Fruit fly (Drosophila melanogaster) whole organism, pupa: ENCODE measurements around the gene KP78b.
A peak's percentile ranks its signal among the peaks of the same experiment; 100 is the strongest.

ENCODE experiments used
- CG10348 ChIP-seq: fragments of 200-800 bp; sonication (Bioruptor generic); IDR thresholded peaks from 2 replicates; pipeline ENCODE4 v1.3.6; 2022; ENCODE audit warnings: missing biosample characterization, missing genetic modification characterization
- CG12605 ChIP-seq: fragments of 200-800 bp; sonication (Bioruptor generic); IDR thresholded peaks from 2 replicates; pipeline ENCODE4 v1.3.6; 2022; ENCODE audit warnings: missing biosample characterization, missing genetic modification characterization
- CG13204 ChIP-seq: fragments of 200-800 bp; sonication (Bioruptor generic); optimal IDR thresholded peaks from 2 replicates; lab custom pipeline; 2018; ENCODE audit warnings: missing biosample characterization, mild to moderate bottlenecking, missing genetic modification characterization, moderate library complexity
- CG14655 ChIP-seq: fragments of 200-800 bp; sonication (Bioruptor generic); optimal IDR thresholded peaks from 3 replicates; lab custom pipeline; 2017; ENCODE audit warnings: mild to moderate bottlenecking, missing biosample characterization, missing genetic modification reagents, missing genetic modification characterization
- CG15710 ChIP-seq: fragments of 200-800 bp; sonication (Bioruptor generic); optimal IDR thresholded peaks from 2 replicates; lab custom pipeline; 2018; ENCODE audit warnings: missing biosample characterization, mild to moderate bottlenecking, missing genetic modification characterization, moderate library complexity
- CG17806 ChIP-seq: fragments of 200-800 bp; sonication (Bioruptor generic); optimal IDR thresholded peaks from 2 replicates; lab custom pipeline; 2018; ENCODE audit warnings: missing biosample characterization, mild to moderate bottlenecking, missing genetic modification characterization, moderate library complexity
- CG32121 ChIP-seq: fragments of 200-800 bp; sonication (Bioruptor generic); IDR thresholded peaks from 2 replicates; pipeline ENCODE4 v1.3.6; 2022; ENCODE audit warnings: missing biosample characterization, missing genetic modification characterization
- CG34367 ChIP-seq: fragments of 200-800 bp; sonication (Bioruptor generic); optimal IDR thresholded peaks from 2 replicates; lab custom pipeline; 2018; ENCODE audit warnings: missing biosample characterization, mild to moderate bottlenecking, missing genetic modification characterization
- CG4496 ChIP-seq: fragments of 200-800 bp; sonication (Bioruptor generic); IDR thresholded peaks from 3 replicates; pipeline ENCODE4 v1.3.6; 2022; ENCODE audit warnings: missing biosample characterization, missing genetic modification characterization
- CG8159 ChIP-seq: fragments of 200-800 bp; sonication (Bioruptor generic); optimal IDR thresholded peaks from 3 replicates; lab custom pipeline; 2018; ENCODE audit warnings: missing biosample characterization, mild to moderate bottlenecking, missing genetic modification characterization, moderate library complexity
- CG8301 ChIP-seq: fragments of 200-800 bp; sonication (Bioruptor generic); optimal IDR thresholded peaks from 2 replicates; lab custom pipeline; 2018; ENCODE audit warnings: missing biosample characterization, mild to moderate bottlenecking, missing genetic modification characterization
- CG9948 ChIP-seq: fragments of 200-800 bp; sonication (Bioruptor generic); optimal IDR thresholded peaks from 2 replicates; lab custom pipeline; 2018; ENCODE audit warnings: missing biosample characterization, mild to moderate bottlenecking, missing genetic modification characterization, moderate library complexity
- D1 ChIP-seq: fragments of 200-800 bp; sonication (Bioruptor generic); optimal IDR thresholded peaks from 2 replicates; lab custom pipeline; 2018; ENCODE audit warnings: missing biosample characterization, mild to moderate bottlenecking, missing genetic modification characterization, moderate library complexity
- EcR ChIP-seq: fragments of 200-800 bp; sonication (Bioruptor generic); optimal IDR thresholded peaks from 3 replicates; lab custom pipeline; 2019; ENCODE audit warnings: missing biosample characterization, missing genetic modification characterization, mild to moderate bottlenecking, moderate library complexity, missing genetic modification reagents
- Ets98B ChIP-seq: fragments of 200-800 bp; sonication (Bioruptor generic); IDR thresholded peaks from 2 replicates; pipeline ENCODE4 v1.3.6; 2022; ENCODE audit warnings: missing biosample characterization, missing genetic modification characterization
- Pif1A ChIP-seq: fragments of 200-800 bp; sonication (Bioruptor generic); optimal IDR thresholded peaks from 3 replicates; lab custom pipeline; 2016; ENCODE audit warnings: missing biosample characterization, missing genetic modification characterization
- Pif1B ChIP-seq: fragments of 200-800 bp; sonication (Bioruptor generic); optimal IDR thresholded peaks from 3 replicates; lab custom pipeline; 2016; ENCODE audit warnings: missing biosample characterization, missing genetic modification characterization
- Snoo ChIP-seq: fragments of 200-800 bp; sonication (Bioruptor generic); optimal IDR thresholded peaks from 3 replicates; lab custom pipeline; 2017; ENCODE audit warnings: missing biosample characterization, mild to moderate bottlenecking, missing genetic modification characterization, inconsistent platforms
- fd96Ca ChIP-seq: fragments of 200-800 bp; sonication (Bioruptor generic); IDR thresholded peaks from 3 replicates; pipeline ENCODE4 v1.3.6; 2022; ENCODE audit warnings: missing biosample characterization, missing genetic modification characterization
- gl ChIP-seq: fragments of 200-800 bp; sonication (Bioruptor generic); optimal IDR thresholded peaks from 2 replicates; lab custom pipeline; 2018; ENCODE audit warnings: missing biosample characterization, mild to moderate bottlenecking, missing genetic modification characterization
- rn ChIP-seq: fragments of 200-800 bp; sonication (Bioruptor generic); IDR thresholded peaks from 2 replicates; pipeline ENCODE4 v1.3.6; 2022; ENCODE audit warnings: missing biosample characterization, missing genetic modification characterization

Gene KP78b

dm6 chr3R:11352912-11353838 lies at the start of gene KP78b, which contains the start of gene KP78a:
Gene KP78b (minus strand): TSS chr3R:11353131.
Gene KP78a (minus strand): TSS chr3R:11353131.
- TF ChIP-seq fd96Ca (0 out of 3 replicates have a peak, but pooled peaks have one; percentile 20), CG4496 (GFP tag; lab: Robert Waterston, UW) (peak; percentile 25; the same call in 1 of the 3 replicates), CG8159 (tag; lab: Kevin White, UChicago) (no peak), CG12605 (GFP tag; lab: Robert Waterston, UW) (peak; percentile 13; the same call in 1 of the 2 replicates), Pif1A (no peak), rn (GFP tag; lab: Robert Waterston, UW) (no peak), EcR (GFP tag; lab: Kevin White, UChicago) (no peak), CG17806 (tag; lab: Kevin White, UChicago) (no peak), CG9948 (tag; lab: Kevin White, UChicago) (no peak), D1 (tag; lab: Kevin White, UChicago) (no peak), Pif1B (peak; percentile 18), CG34367 (tag; lab: Kevin White, UChicago) (no peak), Ets98B (GFP tag; lab: Robert Waterston, UW) (no peak; the same call in 1 of the 2 replicates)

- no peak for TF ChIP-seq CG8159 (tag; lab: Kevin White, UChicago)
- no peak for TF ChIP-seq rn (GFP tag; lab: Robert Waterston, UW)
- no peak for TF ChIP-seq Ets98B (GFP tag; lab: Robert Waterston, UW)
- no peak for TF ChIP-seq CG12605 (GFP tag; lab: Robert Waterston, UW)
- no peak for TF ChIP-seq CG14655 (GFP tag; lab: Kevin White, UChicago)
- TF ChIP-seq CG13204 (GFP tag; lab: Kevin White, UChicago): no peak
- TF ChIP-seq CG8301: no peak
- TF ChIP-seq CG34367 (tag; lab: Kevin White, UChicago): no peak
- TF ChIP-seq, all 21 proteins: peak for 0
These were observed 42.6 kb upstream of the KP78b start for dm6 chr3R:11395541-11395940.

dm6 chr3R:11393896-11394295 lies 41.0 kb upstream of the KP78b start:
- TF ChIP-seq CG4496 (GFP tag; lab: Robert Waterston, UW): no peak
- no peak for TF ChIP-seq CG8159 (tag; lab: Kevin White, UChicago)
- no peak for TF ChIP-seq CG12605 (GFP tag; lab: Robert Waterston, UW)
- no peak for TF ChIP-seq D1 (tag; lab: Kevin White, UChicago)
- TF ChIP-seq CG9948 (tag; lab: Kevin White, UChicago): no peak
- TF ChIP-seq CG15710 (tag; lab: Kevin White, UChicago): no peak
- TF ChIP-seq rn (GFP tag; lab: Robert Waterston, UW): no peak
- no peak for TF ChIP-seq Ets98B (GFP tag; lab: Robert Waterston, UW)
- TF ChIP-seq CG10348 (GFP tag; lab: Robert Waterston, UW): no peak
- TF ChIP-seq Pif1B: no peak
- no peak for TF ChIP-seq Pif1A
- TF ChIP-seq CG14655 (GFP tag; lab: Kevin White, UChicago): no peak
- TF ChIP-seq Snoo (tag; lab: Kevin White, UChicago): no peak
- TF ChIP-seq, all 21 proteins: peak for 0

dm6 chr3R:11392805-11393204 lies 39.9 kb upstream of the KP78b start:
- TF ChIP-seq EcR (GFP tag; lab: Kevin White, UChicago) (no peak), CG4496 (GFP tag; lab: Robert Waterston, UW) (no peak), CG10348 (GFP tag; lab: Robert Waterston, UW) (no peak)

dm6 chr3R:11378564-11379112 lies 25.7 kb upstream of the KP78b start:
- no peak for TF ChIP-seq CG4496 (GFP tag; lab: Robert Waterston, UW)
- TF ChIP-seq D1 (tag; lab: Kevin White, UChicago): no peak

- no peak for TF ChIP-seq Snoo (tag; lab: Kevin White, UChicago)
- TF ChIP-seq CG10348 (GFP tag; lab: Robert Waterston, UW): no peak
- no peak for TF ChIP-seq Pif1A
- no peak for TF ChIP-seq CG12605 (GFP tag; lab: Robert Waterston, UW)
- TF ChIP-seq CG14655 (GFP tag; lab: Kevin White, UChicago): no peak
- TF ChIP-seq CG15710 (tag; lab: Kevin White, UChicago): no peak
- TF ChIP-seq CG8159 (tag; lab: Kevin White, UChicago): no peak
- no peak for TF ChIP-seq fd96Ca
- no peak for TF ChIP-seq D1 (tag; lab: Kevin White, UChicago)
- TF ChIP-seq Ets98B (GFP tag; lab: Robert Waterston, UW): no peak
- TF ChIP-seq CG13204 (GFP tag; lab: Kevin White, UChicago): no peak
- no peak for TF ChIP-seq CG17806 (tag; lab: Kevin White, UChicago)
- no peak for TF ChIP-seq rn (GFP tag; lab: Robert Waterston, UW)
- no peak for TF ChIP-seq CG34367 (tag; lab: Kevin White, UChicago)
- TF ChIP-seq CG4496 (GFP tag; lab: Robert Waterston, UW): no peak
- no peak for TF ChIP-seq Pif1B
- no peak for TF ChIP-seq CG32121 (GFP tag; lab: Robert Waterston, UW)
- no peak for TF ChIP-seq CG9948 (tag; lab: Kevin White, UChicago)
- TF ChIP-seq gl (tag; lab: Kevin White, UChicago): no peak
These were observed 22.2 kb upstream of the KP78b start for dm6 chr3R:11375142-11375541.
